Worm (Caenorhabditis elegans): ENCODE data around the gene R160.12.

- TF ChIP-seq pag-3 (tag; optimal IDR thresholded peaks at IDR 0.05; ENCODE audit: borderline replicate concordance) (no peak), tbx-2 (tag; optimal IDR thresholded peaks at IDR 0.05) (no peak), pha-4 (tag; optimal IDR thresholded peaks at IDR 0.05) (no peak), rnt-1 (tag; optimal IDR thresholded peaks at IDR 0.05) (no peak), ama-1 (optimal IDR thresholded peaks at IDR 0.05) (no peak), K02D7.2 (tag; optimal IDR thresholded peaks at IDR 0.05) (no peak), hlh-30 (tag; optimal IDR thresholded peaks at IDR 0.05; ENCODE audit: insufficient read depth) (no peak)
Measured at ce11 chrX:4402854-4403253, 25.3 kb upstream of the R160.12 start, which contains the start of gene D1079.1.
